Worm (Caenorhabditis elegans) whole organism, young adult: ENCODE results near the gene nhr-277.

Source experiments
- B0035.1 ChIP-seq: sonication (generic microtip); optimal IDR thresholded peaks from 2 replicates; lab custom pipeline; 2016; ENCODE audit warnings: missing genetic modification characterization, mild to moderate bottlenecking, missing compliant biosample characterization, missing genotype, missing genetic modification reagents
- B0336.3 ChIP-seq: fragments of 200-800 bp; sonication (Bioruptor generic); IDR thresholded peaks from 2 replicates; pipeline ENCODE4 v1.3.6; 2022; ENCODE audit warnings: missing genetic modification characterization, missing compliant biosample characterization
- F23B12.7 ChIP-seq: sonication (generic microtip); optimal IDR thresholded peaks from 2 replicates; lab custom pipeline; 2017; ENCODE audit warnings: missing genetic modification characterization, mild to moderate bottlenecking, missing compliant biosample characterization, antibody characterized with exemption, moderate library complexity; ENCODE audit not compliant: insufficient read depth
- F37B4.10 ChIP-seq: fragments of 200-800 bp; sonication (Bioruptor generic); IDR thresholded peaks from 2 replicates; pipeline ENCODE4 v1.3.6; 2022; ENCODE audit warnings: missing genetic modification characterization, missing compliant biosample characterization
- F39B2.1 ChIP-seq: fragments of 200-800 bp; sonication (Bioruptor generic); IDR thresholded peaks from 2 replicates; pipeline ENCODE4 v1.3.6; 2022; ENCODE audit warnings: missing genetic modification reagents, missing genetic modification characterization, missing compliant biosample characterization
- K11D2.4 ChIP-seq: fragments of 200-800 bp; sonication (Bioruptor generic); IDR thresholded peaks from 2 replicates; pipeline ENCODE4 v1.3.6; 2022; ENCODE audit warnings: missing genetic modification reagents, missing genetic modification characterization, missing compliant biosample characterization
- Y53G8AR.9 ChIP-seq: fragments of 200-800 bp; sonication (Bioruptor generic); conservative IDR thresholded peaks from 2 replicates; pipeline ENCODE4 v1.3.6; 2022; ENCODE audit warnings: missing genetic modification reagents, missing genetic modification characterization, missing compliant biosample characterization
- Y67H2A.10 ChIP-seq: fragments of 200-800 bp; sonication (Bioruptor generic); conservative IDR thresholded peaks from 2 replicates; pipeline ENCODE4 v1.3.6; 2022; ENCODE audit warnings: missing genetic modification reagents, missing genetic modification characterization, missing compliant biosample characterization
- Y95B8A.8 ChIP-seq: fragments of 200-800 bp; sonication (Bioruptor generic); IDR thresholded peaks from 2 replicates; pipeline ENCODE4 v1.3.6; 2022; ENCODE audit warnings: missing genetic modification reagents, missing genetic modification characterization, missing compliant biosample characterization
- ama-1 ChIP-seq, 3 experiments: fragments of 150-350 bp in 1 of 3; sonication (generic microtip) in 2 of 3; optimal IDR thresholded peaks; 2 replicates each; lab custom pipeline; 2014 to 2018; ENCODE audit warnings: missing biosample characterization in 2 of 3, missing genetic modification characterization in 2 of 3, missing genetic modification reagents in 2 of 3
- atf-7 ChIP-seq: sonication (generic microtip); optimal IDR thresholded peaks from 2 replicates; lab custom pipeline; 2017; ENCODE audit warnings: mild to moderate bottlenecking, missing genetic modification characterization, missing compliant biosample characterization
- athp-1 ChIP-seq: sonication (generic microtip); optimal IDR thresholded peaks from 2 replicates; lab custom pipeline; 2017; ENCODE audit warnings: mild to moderate bottlenecking, missing genetic modification characterization, missing compliant biosample characterization
- cebp-2 ChIP-seq: fragments of 200-800 bp; sonication (Bioruptor generic); IDR thresholded peaks from 2 replicates; pipeline ENCODE4 v1.3.6; 2022; ENCODE audit warnings: missing genetic modification characterization, missing compliant biosample characterization
- ceh-100 ChIP-seq: fragments of 200-800 bp; sonication (Bioruptor generic); IDR thresholded peaks from 2 replicates; pipeline ENCODE4 v1.3.6; 2022; ENCODE audit warnings: missing genetic modification reagents, missing genetic modification characterization, missing compliant biosample characterization
- ceh-58 ChIP-seq: fragments of 200-800 bp; sonication (Bioruptor generic); IDR thresholded peaks from 2 replicates; pipeline ENCODE4 v1.3.6; 2022; ENCODE audit warnings: missing genetic modification characterization, missing compliant biosample characterization
- ceh-79 ChIP-seq: sonication (generic microtip); optimal IDR thresholded peaks from 2 replicates; lab custom pipeline; 2017; ENCODE audit warnings: mild to moderate bottlenecking, missing genetic modification characterization, missing compliant biosample characterization
- ceh-91 ChIP-seq: fragments of 200-800 bp; sonication (Bioruptor generic); IDR thresholded peaks from 2 replicates; pipeline ENCODE4 v1.3.6; 2022; ENCODE audit warnings: missing genetic modification reagents, missing genetic modification characterization, missing compliant biosample characterization
- dox-1 ChIP-seq: fragments of 200-800 bp; sonication (Bioruptor generic); IDR thresholded peaks from 2 replicates; pipeline ENCODE4 v1.3.6; 2022; ENCODE audit warnings: missing genetic modification reagents, missing genetic modification characterization, missing compliant biosample characterization
- ets-4 ChIP-seq: fragments of 200-800 bp; sonication (Bioruptor generic); optimal IDR thresholded peaks from 2 replicates; lab custom pipeline; 2018; ENCODE audit warnings: mild to moderate bottlenecking, missing genetic modification characterization, missing compliant biosample characterization
- fkh-3 ChIP-seq: sonication (generic microtip); optimal IDR thresholded peaks from 2 replicates; lab custom pipeline; 2016; ENCODE audit warnings: mild to moderate bottlenecking, missing genetic modification characterization, missing compliant biosample characterization
- hlh-12 ChIP-seq: sonication (generic microtip); optimal IDR thresholded peaks from 2 replicates; lab custom pipeline; 2016; ENCODE audit warnings: missing genetic modification characterization, missing compliant biosample characterization
- hrde-1 ChIP-seq: sonication (generic microtip); optimal IDR thresholded peaks from 2 replicates; lab custom pipeline; 2016; ENCODE audit warnings: missing genetic modification characterization, mild to moderate bottlenecking, missing compliant biosample characterization, moderate library complexity, missing genotype, missing genetic modification reagents, borderline replicate concordance
- lin-26 ChIP-seq: fragments of 200-800 bp; sonication (Bioruptor generic); IDR thresholded peaks from 2 replicates; pipeline ENCODE4 v1.3.6; 2022; ENCODE audit warnings: missing genetic modification reagents, missing genetic modification characterization, missing compliant biosample characterization
- lin-40 ChIP-seq: sonication (generic microtip); optimal IDR thresholded peaks from 2 replicates; lab custom pipeline; 2016; ENCODE audit warnings: missing genetic modification characterization, mild to moderate bottlenecking, missing compliant biosample characterization, missing genotype, missing genetic modification reagents
- madf-10 ChIP-seq: sonication (generic microtip); optimal IDR thresholded peaks from 2 replicates; lab custom pipeline; 2016; ENCODE audit warnings: mild to moderate bottlenecking, missing genetic modification characterization, missing compliant biosample characterization
- madf-8 ChIP-seq: fragments of 200-800 bp; sonication (Bioruptor generic); conservative IDR thresholded peaks from 2 replicates; pipeline ENCODE4 v1.3.6; 2022; ENCODE audit warnings: missing genetic modification reagents, missing genetic modification characterization, missing compliant biosample characterization
- mel-28 ChIP-seq: sonication (generic microtip); optimal IDR thresholded peaks from 2 replicates; lab custom pipeline; 2016; ENCODE audit warnings: borderline replicate concordance, mild to moderate bottlenecking, missing genetic modification characterization, missing compliant biosample characterization
- nfya-1 ChIP-seq: sonication (generic microtip); optimal IDR thresholded peaks from 2 replicates; lab custom pipeline; 2017; ENCODE audit warnings: antibody characterized with exemption, missing compliant biosample characterization, missing genetic modification characterization, borderline replicate concordance; ENCODE audit not compliant: insufficient read depth
- nhr-120 ChIP-seq: fragments of 200-800 bp; sonication (Bioruptor generic); IDR thresholded peaks from 2 replicates; pipeline ENCODE4 v1.3.6; 2022; ENCODE audit warnings: missing genetic modification characterization, missing compliant biosample characterization
- nhr-27 ChIP-seq: fragments of 200-800 bp; sonication (Bioruptor generic); optimal IDR thresholded peaks from 2 replicates; lab custom pipeline; 2018; ENCODE audit warnings: mild to moderate bottlenecking, missing genetic modification characterization, moderate library complexity, missing compliant biosample characterization
- pbrm-1 ChIP-seq: fragments of 200-800 bp; sonication (Bioruptor generic); IDR thresholded peaks from 2 replicates; pipeline ENCODE4 v1.3.6; 2022; ENCODE audit warnings: missing genetic modification reagents, missing genetic modification characterization, missing compliant biosample characterization
- pha-4 ChIP-seq: fragments of 150-350 bp; sonication (generic microtip); optimal IDR thresholded peaks from 2 replicates; lab custom pipeline; 2014; ENCODE audit warnings: missing biosample characterization, missing genetic modification reagents, missing genetic modification characterization
- rec-8 ChIP-seq, 2 experiments: sonication (generic microtip); optimal IDR thresholded peaks; 2 replicates each; lab custom pipeline; 2016; ENCODE audit warnings: mild to moderate bottlenecking in 2 of 2, missing genetic modification characterization in 2 of 2, missing genetic modification reagents in 2 of 2, missing genotype in 2 of 2, missing biosample characterization in 1 of 2, missing compliant biosample characterization in 1 of 2, moderate library complexity in 1 of 2
- repo-1 ChIP-seq: sonication (generic microtip); optimal IDR thresholded peaks from 2 replicates; lab custom pipeline; 2017; ENCODE audit warnings: mild to moderate bottlenecking, missing genetic modification characterization, missing compliant biosample characterization
- sdz-38 ChIP-seq: sonication (generic microtip); optimal IDR thresholded peaks from 2 replicates; lab custom pipeline; 2016; ENCODE audit warnings: missing genotype, missing genetic modification characterization, missing compliant biosample characterization
- sea-2 ChIP-seq: fragments of 200-800 bp; sonication (Bioruptor generic); IDR thresholded peaks from 2 replicates; pipeline ENCODE4 v1.3.6; 2022; ENCODE audit warnings: missing genetic modification characterization, missing compliant biosample characterization
- snpc-1.1 ChIP-seq: sonication (generic microtip); optimal IDR thresholded peaks from 2 replicates; lab custom pipeline; 2017; ENCODE audit warnings: missing genetic modification characterization, mild to moderate bottlenecking, missing compliant biosample characterization, antibody characterized with exemption, moderate library complexity, missing genotype, missing genetic modification reagents; ENCODE audit not compliant: insufficient read depth
- snpc-1.3 ChIP-seq: sonication (generic microtip); optimal IDR thresholded peaks from 2 replicates; lab custom pipeline; 2017; ENCODE audit warnings: missing genetic modification characterization, mild to moderate bottlenecking, missing compliant biosample characterization, antibody characterized with exemption, moderate library complexity, missing genotype, missing genetic modification reagents; ENCODE audit not compliant: insufficient read depth
- snpc-4 ChIP-seq, 5 experiments: fragments of 150-350 bp in 1 of 5; sonication (generic microtip) in 4 of 5; optimal IDR thresholded peaks; 2 replicates each; lab custom pipeline; 2014 to 2018; ENCODE audit warnings: missing genetic modification characterization in 5 of 5, missing biosample characterization in 3 of 5, antibody characterized with exemption in 2 of 5, mild to moderate bottlenecking in 2 of 5, missing compliant biosample characterization in 2 of 5, missing genotype in 2 of 5, moderate library complexity in 2 of 5, missing genetic modification reagents in 1 of 5
- sptf-2 ChIP-seq: fragments of 200-800 bp; sonication (Bioruptor generic); optimal IDR thresholded peaks from 2 replicates; lab custom pipeline; 2018; ENCODE audit warnings: mild to moderate bottlenecking, missing genetic modification characterization, missing compliant biosample characterization
- tbp1 ChIP-seq: fragments of 200-800 bp; sonication (Bioruptor generic); optimal IDR thresholded peaks from 2 replicates; lab custom pipeline; 2018; ENCODE audit warnings: mild to moderate bottlenecking, missing genetic modification characterization, missing compliant biosample characterization
- tbx-9 ChIP-seq: sonication (generic microtip); optimal IDR thresholded peaks from 2 replicates; lab custom pipeline; 2016; ENCODE audit warnings: borderline replicate concordance, missing genetic modification characterization, inconsistent platforms, missing compliant biosample characterization
- zfh-2 ChIP-seq: fragments of 200-800 bp; sonication (Bioruptor generic); conservative IDR thresholded peaks from 2 replicates; pipeline ENCODE4 v1.3.6; 2022; ENCODE audit warnings: missing genetic modification reagents, missing genetic modification characterization, missing compliant biosample characterization
- zim-3 ChIP-seq: sonication (generic microtip); optimal IDR thresholded peaks from 2 replicates; lab custom pipeline; 2017; ENCODE audit warnings: mild to moderate bottlenecking, missing genetic modification characterization, moderate library complexity, missing compliant biosample characterization
- ztf-26 ChIP-seq: sonication (generic microtip); optimal IDR thresholded peaks from 2 replicates; lab custom pipeline; 2017; ENCODE audit warnings: missing genetic modification characterization, missing compliant biosample characterization
- ztf-28 ChIP-seq: fragments of 200-800 bp; sonication (Bioruptor generic); IDR thresholded peaks from 2 replicates; pipeline ENCODE4 v1.3.6; 2022; ENCODE audit warnings: missing genetic modification reagents, missing genetic modification characterization, missing compliant biosample characterization

Gene nhr-277

ce11 chrIV:2782793-2783540 lies 40.2 kb downstream of the nhr-277 start, which contains the start of gene Y54G2A.12 (continued):
- TF ChIP-seq madf-10 (tag; lab: Kevin White, UChicago): no peak
- no peak for TF ChIP-seq nfya-1 (tag; lab: Kevin White, UChicago)
- no peak for TF ChIP-seq nhr-27 (tag; lab: Kevin White, UChicago)
- no peak for TF ChIP-seq tbx-9 (tag; lab: Kevin White, UChicago)
- no peak for TF ChIP-seq mel-28 (tag; lab: Kevin White, UChicago)
- no peak for TF ChIP-seq repo-1 (tag; lab: Kevin White, UChicago)
- TF ChIP-seq snpc-4 (GFP tag; optimal IDR thresholded peaks at IDR 0.05; lab: Kevin White, UChicago): no peak
- TF ChIP-seq snpc-4 (tag; optimal IDR thresholded peaks at IDR 0.05; lab: Kevin White, UChicago): peak in 1 of 4 experiments; percentile 11
- TF ChIP-seq Y53G8AR.9: no peak
- no peak for TF ChIP-seq lin-26 (GFP tag; lab: Robert Waterston, UW)
- TF ChIP-seq B0336.3 (GFP tag; lab: Robert Waterston, UW): peak; percentile 76
- no peak for TF ChIP-seq ets-4 (GFP tag; lab: Kevin White, UChicago)
- no peak for TF ChIP-seq snpc-1.3
- TF ChIP-seq K11D2.4 (GFP tag; lab: Robert Waterston, UW): no peak
- no peak for TF ChIP-seq ztf-26 (tag; lab: Kevin White, UChicago)
- peak; percentile 38 for TF ChIP-seq tbp1
- no peak for TF ChIP-seq B0035.1
- TF ChIP-seq ceh-91 (GFP tag; lab: Robert Waterston, UW): peak; percentile 88
- no peak for TF ChIP-seq athp-1 (tag; lab: Kevin White, UChicago)
- no peak for TF ChIP-seq F23B12.7 (tag; lab: Kevin White, UChicago)
- no peak for TF ChIP-seq fkh-3
- no peak for TF ChIP-seq nhr-120 (GFP tag; lab: Robert Waterston, UW)
- TF ChIP-seq atf-7: no peak
- TF ChIP-seq cebp-2 (GFP tag; lab: Robert Waterston, UW): no peak
- no peak for TF ChIP-seq sea-2 (GFP tag; lab: Robert Waterston, UW)
- peak; percentile 19 for TF ChIP-seq hrde-1 (tag; lab: Kevin White, UChicago)
- TF ChIP-seq ama-1 (optimal IDR thresholded peaks at IDR 0.05; lab: Kevin White, UChicago): no peak
- TF ChIP-seq ama-1 (GFP tag; optimal IDR thresholded peaks at IDR 0.05; lab: Kevin White, UChicago): no peak
- TF ChIP-seq Y95B8A.8: no peak
- TF ChIP-seq F39B2.1: no peak
- TF ChIP-seq hlh-12: no peak
- TF ChIP-seq rec-8 (tag; optimal IDR thresholded peaks at IDR 0.05; lab: Kevin White, UChicago): no peak
- no peak for TF ChIP-seq Y67H2A.10 (GFP tag; lab: Robert Waterston, UW)
- no peak for TF ChIP-seq F37B4.10 (GFP tag; lab: Robert Waterston, UW)
- TF ChIP-seq zim-3 (tag; lab: Kevin White, UChicago): no peak
- peak; percentile 88 for TF ChIP-seq madf-8 (GFP tag; lab: Robert Waterston, UW)
- no peak for TF ChIP-seq lin-40 (tag; lab: Kevin White, UChicago)
- peak; percentile 83 for TF ChIP-seq dox-1
- no peak for TF ChIP-seq zfh-2 (GFP tag; lab: Robert Waterston, UW)
- TF ChIP-seq ztf-28: 0 out of 2 replicates have a peak, but pooled peaks have one; percentile 66
- no peak for TF ChIP-seq sdz-38 (tag; lab: Kevin White, UChicago)
- TF ChIP-seq pha-4 (tag; lab: Kevin White, UChicago): no peak
- 0 out of 2 replicates have a peak, but pooled peaks have one; percentile 27 for TF ChIP-seq pbrm-1 (GFP tag; lab: Robert Waterston, UW)
- TF ChIP-seq sptf-2: no peak
- TF ChIP-seq ceh-79 (tag; lab: Kevin White, UChicago): no peak
- TF ChIP-seq snpc-1.1: no peak
- TF ChIP-seq ceh-100 (GFP tag; lab: Robert Waterston, UW): 0 out of 2 replicates have a peak, but pooled peaks have one; percentile 19
- no peak for TF ChIP-seq ceh-58
